Fruit fly (Drosophila melanogaster): ENCODE measurements around the gene Elys.

Gene Elys

dm6 chrX:19638328-19638940 lies 13.7 kb upstream of the Elys start, which contains the start of gene Rcd-1 (continued):
- TF ChIP-seq tio (GFP tag; optimal IDR thresholded peaks at IDR 0.05) (no peak), ase (GFP tag; IDR thresholded peaks at IDR 0.05) (no peak), sisA (GFP tag; IDR thresholded peaks at IDR 0.05) (no peak), CG31365 (tag; optimal IDR thresholded peaks at IDR 0.05) (no peak), CG1603 (tag; optimal IDR thresholded peaks at IDR 0.05) (peak; percentile 68), CG9932 (GFP tag; IDR thresholded peaks at IDR 0.05) (no peak; the same call in 1 of the 2 replicates), D19B (GFP tag; optimal IDR thresholded peaks at IDR 0.05) (no peak), Ets97D (GFP tag; optimal IDR thresholded peaks at IDR 0.05) (peak; percentile 37), CG7745 (tag; optimal IDR thresholded peaks at IDR 0.05) (no peak), wor (GFP tag; IDR thresholded peaks at IDR 0.05) (no peak), dysf (GFP tag; IDR thresholded peaks at IDR 0.05) (no peak), sd (tag; optimal IDR thresholded peaks at IDR 0.05) (peak; percentile 18), CG12155 (GFP tag; optimal IDR thresholded peaks at IDR 0.05) (peak; percentile 65), CG14710 (tag; optimal IDR thresholded peaks at IDR 0.05) (peak; percentile 44), CG4730 (GFP tag; IDR thresholded peaks at IDR 0.05) (no peak), HLHmδ (GFP tag; optimal IDR thresholded peaks at IDR 0.05) (peak; percentile 34), CG11560 (tag; IDR thresholded peaks at IDR 0.05) (no peak), BEAF-32 (GFP tag; optimal IDR thresholded peaks at IDR 0.05) (peak; percentile 58), hbn (GFP tag; IDR thresholded peaks at IDR 0.05; ENCODE audit: partially characterized antibody) (no peak), gsb-n (tag; optimal IDR thresholded peaks at IDR 0.05) (no peak), Sry-δ (GFP tag; optimal IDR thresholded peaks at IDR 0.05) (peak; percentile 50), CG15514 (GFP tag; optimal IDR thresholded peaks at IDR 0.05) (peak; percentile 36), trem (tag; optimal IDR thresholded peaks at IDR 0.05) (no peak), scrt (GFP tag; optimal IDR thresholded peaks at IDR 0.05) (no peak), Scr (GFP tag; IDR thresholded peaks at IDR 0.05; ENCODE audit: partially characterized antibody) (no peak), Lhr (GFP tag; optimal IDR thresholded peaks at IDR 0.05) (peak; percentile 51), CG2116 (GFP tag; optimal IDR thresholded peaks at IDR 0.05) (peak; percentile 20), pita (GFP tag; optimal IDR thresholded peaks at IDR 0.05) (peak; percentile 79), MBD-R2 (GFP tag; IDR thresholded peaks at IDR 0.05) (peak; percentile 35; the same call in 1 of the 2 replicates), Aef1 (GFP tag; IDR thresholded peaks at IDR 0.05) (no peak), slbo (GFP tag; IDR thresholded peaks at IDR 0.05) (peak; percentile 22; the same call in 1 of the 2 replicates), ind (GFP tag; optimal IDR thresholded peaks at IDR 0.05) (no peak), kni (GFP tag; optimal IDR thresholded peaks at IDR 0.05) (peak; percentile 2), amos (GFP tag; IDR thresholded peaks at IDR 0.05; ENCODE audit: partially characterized antibody) (no peak; the same call in 1 of the 2 replicates), CG12659 (GFP tag; optimal IDR thresholded peaks at IDR 0.05) (peak; percentile 28), CG9727 (GFP tag; optimal IDR thresholded peaks at IDR 0.05) (peak; percentile 18), ewg (GFP tag; optimal IDR thresholded peaks at IDR 0.05) (peak; percentile 63), gfzf (GFP tag; optimal IDR thresholded peaks at IDR 0.05) (peak; percentile 97), PHDP (tag; optimal IDR thresholded peaks at IDR 0.05) (no peak), CG18619 (GFP tag; optimal IDR thresholded peaks at IDR 0.05) (peak; percentile 10), CG8290 (GFP tag; optimal IDR thresholded peaks at IDR 0.05) (no peak), CG8290 (tag; optimal IDR thresholded peaks at IDR 0.05) (peak in 1 of 2 experiments; percentile 35), CG9797 (GFP tag; optimal IDR thresholded peaks at IDR 0.05) (peak; percentile 91)

Measured in whole organism, embryonic.